Fruit fly (Drosophila melanogaster): Measurements from ENCODE around the gene AP-2sigma.

The AP-2sigma gene

DNA sequence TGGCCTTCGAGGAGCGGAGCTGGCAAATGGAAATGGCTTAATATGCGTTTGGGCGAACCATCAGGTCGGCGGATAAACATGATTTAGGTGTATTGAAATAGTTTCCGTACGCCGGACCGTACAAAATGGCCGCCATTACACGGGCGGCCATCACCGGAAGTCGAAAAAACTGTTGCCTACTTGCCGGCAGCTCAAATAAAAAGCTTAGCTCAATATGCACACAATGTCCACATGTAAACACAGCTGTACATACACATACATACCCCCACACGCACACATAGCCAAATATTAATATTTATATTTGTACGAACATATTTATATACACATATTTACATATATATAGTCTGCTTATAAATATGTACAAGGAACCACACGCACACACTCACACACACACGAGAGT lies 6.7 kb downstream of the AP-2sigma start (continued):
- TF ChIP-seq knrl (GFP tag; IDR thresholded peaks at IDR 0.05; ENCODE audit: partially characterized antibody) (no peak), Dip2 (GFP tag; IDR thresholded peaks at IDR 0.05) (no peak), CG9932 (GFP tag; IDR thresholded peaks at IDR 0.05) (no peak), CG13894 (tag; optimal IDR thresholded peaks at IDR 0.05) (no peak), wek (GFP tag; optimal IDR thresholded peaks at IDR 0.05) (peak; percentile 35), Pdp1 (GFP tag; optimal IDR thresholded peaks at IDR 0.05) (no peak), CG8089 (GFP tag; optimal IDR thresholded peaks at IDR 0.05) (no peak), NFAT (GFP tag; IDR thresholded peaks at IDR 0.05) (0 out of 2 replicates have a peak, but pooled peaks have one; percentile 27), CG2875 (GFP tag; optimal IDR thresholded peaks at IDR 0.05) (peak; percentile 50), p53 (GFP tag; optimal IDR thresholded peaks at IDR 0.05) (no peak), Gsc (GFP tag; IDR thresholded peaks at IDR 0.05) (no peak), CG8924 (tag; optimal IDR thresholded peaks at IDR 0.05) (no peak), CG11504 (tag; optimal IDR thresholded peaks at IDR 0.05) (no peak), ci (GFP tag; IDR thresholded peaks at IDR 0.05) (peak; percentile 85), CG12942 (GFP tag; optimal IDR thresholded peaks at IDR 0.05) (no peak), ATbp (GFP tag; optimal IDR thresholded peaks at IDR 0.05) (peak; percentile 56), ewg (GFP tag; optimal IDR thresholded peaks at IDR 0.05) (peak; percentile 29), Usf (GFP tag; optimal IDR thresholded peaks at IDR 0.05) (no peak), E2f2 (GFP tag; IDR thresholded peaks at IDR 0.05) (no peak), Tbp (GFP tag; optimal IDR thresholded peaks at IDR 0.05) (no peak), tna (GFP tag; IDR thresholded peaks at IDR 0.05; ENCODE audit: partially characterized antibody) (no peak), da (GFP tag; optimal IDR thresholded peaks at IDR 0.05) (no peak), gfzf (GFP tag; optimal IDR thresholded peaks at IDR 0.05) (no peak), CG4328 (GFP tag; optimal IDR thresholded peaks at IDR 0.05) (no peak), CG3847 (GFP tag; IDR thresholded peaks at IDR 0.05) (no peak; the same call in 1 of the 2 replicates), Bgb (GFP tag; IDR thresholded peaks at IDR 0.05; ENCODE audit: partially characterized antibody) (no peak), Ptx1 (GFP tag; IDR thresholded peaks at IDR 0.05) (no peak), Xbp1 (GFP tag; optimal IDR thresholded peaks at IDR 0.05) (peak; percentile 26), TFAM (GFP tag; optimal IDR thresholded peaks at IDR 0.05) (no peak), Ssrp (tag; optimal IDR thresholded peaks at IDR 0.05) (no peak), Hsf (GFP tag; optimal IDR thresholded peaks at IDR 0.05) (no peak), mld (GFP tag; IDR thresholded peaks at IDR 0.05; ENCODE audit: partially characterized antibody) (no peak), CG1832 (GFP tag; optimal IDR thresholded peaks at IDR 0.05) (no peak), pb (GFP tag; optimal IDR thresholded peaks at IDR 0.05) (no peak), Nf-YB (GFP tag; optimal IDR thresholded peaks at IDR 0.05) (peak; percentile 17), sens (GFP tag) (peak; percentile 78), CG17186 (GFP tag; optimal IDR thresholded peaks at IDR 0.05) (no peak), CG34422 (GFP tag; IDR thresholded peaks at IDR 0.05) (no peak), fd3F (GFP tag; optimal IDR thresholded peaks at IDR 0.05) (peak; percentile 22), unc-4 (GFP tag; IDR thresholded peaks at IDR 0.05; ENCODE audit: partially characterized antibody) (no peak), gsb (GFP tag; IDR thresholded peaks at IDR 0.05) (peak; percentile 38; the same call in 1 of the 2 replicates), Six4 (GFP tag; optimal IDR thresholded peaks at IDR 0.05) (no peak), Dbx (GFP tag; IDR thresholded peaks at IDR 0.05) (no peak; the same call in 2 of the 3 replicates), schlank (tag; optimal IDR thresholded peaks at IDR 0.05) (peak; percentile 9), Opbp (GFP tag; IDR thresholded peaks at IDR 0.05; ENCODE audit: partially characterized antibody) (no peak), bowl (GFP tag; IDR thresholded peaks at IDR 0.05) (no peak), esg (GFP tag; conservative IDR thresholded peaks at IDR 0.05) (no peak), insv (GFP tag; optimal IDR thresholded peaks at IDR 0.05) (no peak), ap (GFP tag; IDR thresholded peaks at IDR 0.05) (peak; percentile 38; the same call in 1 of the 2 replicates), CG4820 (GFP tag; optimal IDR thresholded peaks at IDR 0.05) (no peak), hth (optimal IDR thresholded peaks at IDR 0.05) (no peak), crol (GFP tag; IDR thresholded peaks at IDR 0.05) (no peak)
